Worm (Caenorhabditis elegans) whole organism, L2 larva: ENCODE data around the gene F38A6.4.

Source experiments
- F13H6.1 ChIP-seq: sonication (generic microtip); optimal IDR thresholded peaks from 2 replicates; lab custom pipeline; 2016; ENCODE audit warnings: missing genetic modification characterization, missing compliant biosample characterization
- alr-1 ChIP-seq: fragments of 150-350 bp; optimal IDR thresholded peaks from 2 replicates; lab custom pipeline; 2014; ENCODE audit warnings: missing biosample characterization, missing genetic modification characterization
- aly-2 ChIP-seq: fragments of 150-350 bp; optimal IDR thresholded peaks from 2 replicates; lab custom pipeline; 2014; ENCODE audit warnings: missing biosample characterization, missing genetic modification characterization
- lin-11 ChIP-seq: fragments of 150-350 bp; sonication (generic microtip); optimal IDR thresholded peaks from 2 replicates; lab custom pipeline; 2014; ENCODE audit warnings: missing biosample characterization, missing genetic modification characterization, inconsistent platforms, mixed read lengths
- lin-13 ChIP-seq: fragments of 150-350 bp; optimal IDR thresholded peaks from 2 replicates; lab custom pipeline; 2014; ENCODE audit warnings: missing biosample characterization, missing genetic modification reagents, missing genetic modification characterization
- mab-5 ChIP-seq: fragments of 150-350 bp; optimal IDR thresholded peaks from 2 replicates; lab custom pipeline; 2014; ENCODE audit warnings: missing biosample characterization, missing genetic modification characterization
- mdl-1 ChIP-seq, 2 experiments: fragments of 150-350 bp in 1 of 2; sonication (generic microtip) in 1 of 2; optimal IDR thresholded peaks; 2 replicates each; lab custom pipeline; 2017; ENCODE audit warnings: missing biosample characterization in 2 of 2, missing genetic modification characterization in 2 of 2
- nhr-12 ChIP-seq: fragments of 150-350 bp; optimal IDR thresholded peaks from 2 replicates; lab custom pipeline; 2014; ENCODE audit warnings: missing biosample characterization, missing genetic modification characterization
- nhr-21 ChIP-seq: fragments of 150-350 bp; optimal IDR thresholded peaks from 2 replicates; lab custom pipeline; 2014; ENCODE audit warnings: missing biosample characterization, missing genetic modification characterization
- nhr-25 ChIP-seq: fragments of 150-350 bp; sonication (generic microtip); optimal IDR thresholded peaks from 3 replicates; lab custom pipeline; 2014; ENCODE audit warnings: missing biosample characterization, missing genetic modification characterization
- snpc-4 ChIP-seq: fragments of 150-350 bp; optimal IDR thresholded peaks from 2 replicates; lab custom pipeline; 2014; ENCODE audit warnings: missing biosample characterization, missing genetic modification characterization
- unc-39 ChIP-seq: fragments of 150-350 bp; optimal IDR thresholded peaks from 2 replicates; lab custom pipeline; 2014; ENCODE audit warnings: missing biosample characterization, missing genetic modification characterization
- unc-62 ChIP-seq: fragments of 150-350 bp; optimal IDR thresholded peaks from 2 replicates; lab custom pipeline; 2014; ENCODE audit warnings: missing biosample characterization, missing genetic modification reagents, missing genetic modification characterization
- ztf-11 ChIP-seq: sonication (generic microtip); optimal IDR thresholded peaks from 2 replicates; lab custom pipeline; 2017; ENCODE audit warnings: missing biosample characterization, missing genetic modification characterization

ce11 chrV:20758106-20758505 lies 17.1 kb downstream of the F38A6.4 start:
- TF ChIP-seq lin-11 (tag; lab: Kevin White, UChicago) (no peak), ztf-11 (no peak), F13H6.1 (tag; lab: Kevin White, UChicago) (no peak), lin-13 (GFP tag; lab: Kevin White, UChicago) (no peak), nhr-25 (no peak), alr-1 (tag; lab: Kevin White, UChicago) (no peak), nhr-21 (tag; lab: Kevin White, UChicago) (no peak), nhr-12 (no peak), mab-5 (no peak), snpc-4 (tag; lab: Kevin White, UChicago) (no peak), unc-62 (GFP tag; lab: Kevin White, UChicago) (no peak), mdl-1 (tag; optimal IDR thresholded peaks at IDR 0.05; lab: Kevin White, UChicago) (no peak), aly-2 (tag; lab: Kevin White, UChicago) (no peak), unc-39 (tag; lab: Kevin White, UChicago) (no peak)
